Worm (Caenorhabditis elegans) whole organism, L3 larva: Measurements from ENCODE around the gene klp-19.

ENCODE experiments used
- ceh-82 ChIP-seq: fragments of 150-350 bp; optimal IDR thresholded peaks from 2 replicates; lab custom pipeline; 2014; ENCODE audit warnings: missing biosample characterization, missing genetic modification characterization
- elt-2 ChIP-seq: sonication (generic microtip); optimal IDR thresholded peaks from 2 replicates; lab custom pipeline; 2016; ENCODE audit warnings: missing genetic modification reagents, mild to moderate bottlenecking, missing genetic modification characterization, missing compliant biosample characterization
- jun-1 ChIP-seq: fragments of 150-350 bp; optimal IDR thresholded peaks from 2 replicates; lab custom pipeline; 2014; ENCODE audit warnings: missing biosample characterization, missing genetic modification reagents, missing genetic modification characterization
- nhr-11 ChIP-seq: fragments of 150-350 bp; optimal IDR thresholded peaks from 2 replicates; lab custom pipeline; 2014; ENCODE audit warnings: missing biosample characterization, missing genetic modification characterization
- nhr-12 ChIP-seq: fragments of 150-350 bp; optimal IDR thresholded peaks from 2 replicates; lab custom pipeline; 2014; ENCODE audit warnings: missing biosample characterization, missing genetic modification characterization
- pqm-1 ChIP-seq: fragments of 150-350 bp; optimal IDR thresholded peaks from 2 replicates; lab custom pipeline; 2017; ENCODE audit warnings: missing biosample characterization, missing genetic modification characterization, inconsistent platforms
- snpc-4 ChIP-seq: fragments of 150-350 bp; optimal IDR thresholded peaks from 2 replicates; lab custom pipeline; 2014; ENCODE audit warnings: missing biosample characterization, missing genetic modification characterization

DNA sequence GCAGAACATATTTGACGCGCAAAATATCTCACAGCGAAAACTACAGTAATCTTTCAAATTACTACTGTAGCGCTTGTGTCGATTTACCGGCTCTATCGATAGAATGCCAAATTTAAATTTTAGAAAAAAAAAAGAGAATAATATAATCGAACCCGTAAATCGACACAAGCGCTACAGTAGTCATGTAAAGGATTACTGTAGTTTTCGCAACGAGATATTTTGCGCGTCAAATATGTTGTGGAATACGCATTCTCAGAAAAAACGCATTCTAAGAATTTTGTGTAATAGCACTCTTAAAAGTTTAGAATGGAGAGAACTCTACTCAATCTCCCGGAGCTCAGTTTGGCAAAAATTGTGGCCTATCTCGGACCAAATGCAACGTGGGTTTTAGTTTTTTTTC, 41.5 kb downstream of the klp-19 start, which contains the start of gene F56A8.5:
- TF ChIP-seq nhr-11 (tag; lab: Kevin White, UChicago) (no peak), ceh-82 (no peak), snpc-4 (no peak), elt-2 (tag; lab: Kevin White, UChicago) (no peak), nhr-12 (tag; lab: Kevin White, UChicago) (no peak), pqm-1 (tag; lab: Kevin White, UChicago) (no peak), jun-1 (tag; lab: Kevin White, UChicago) (no peak)
